ENCODE assay signal across 3 fruit fly cellular contexts in genomic region chr2L:21163311-21163842, dm6.
A peak's percentile ranks its signal among the peaks of the same experiment; 100 is the strongest.
TF ChIP-seq lines count a peak whose summit lies in the region.

Noc2 (plus strand) TSS chr2L:21163641.

TF ChIP-seq in whole organism, adult, 20 proteins besides CTCF, POLR2A, EP300 and RAD21 (continued from another document):
- TF ChIP-seq CG33017 (tag; optimal IDR thresholded peaks at IDR 0.05; lab: Kevin White, UChicago) (no peak), cnc (optimal IDR thresholded peaks at IDR 0.05; lab: Kevin White, UChicago) (no peak)
TF ChIP-seq in whole organism, adult: peak in this region for 12.

TF ChIP-seq in whole organism, embryonic, 481 proteins besides CTCF, POLR2A, EP300 and RAD21 (continued from another document and continues in another):
- peak; percentile 58 for TF ChIP-seq CG14014 (GFP tag; IDR thresholded peaks at IDR 0.05; lab: Robert Waterston, UW)
- TF ChIP-seq CG12391 (tag; optimal IDR thresholded peaks at IDR 0.05; lab: Kevin White, UChicago): peak; percentile 60
- TF ChIP-seq Sry-δ (GFP tag; optimal IDR thresholded peaks at IDR 0.05; lab: Kevin White, UChicago): peak; percentile 0
- peak; percentile 4; the same call in 1 of the 2 replicates for TF ChIP-seq amos (GFP tag; IDR thresholded peaks at IDR 0.05; lab: Robert Waterston, UW; ENCODE audit: partially characterized antibody)
- TF ChIP-seq chn (GFP tag; optimal IDR thresholded peaks at IDR 0.05; lab: Kevin White, UChicago): peak; percentile 36
- peak; percentile 6 for TF ChIP-seq zen (tag; optimal IDR thresholded peaks at IDR 0.05; lab: Kevin White, UChicago)
- peak; percentile 58 for TF ChIP-seq CG3281 (GFP tag; optimal IDR thresholded peaks at IDR 0.05; lab: Kevin White, UChicago)
- TF ChIP-seq Adf1 (GFP tag; IDR thresholded peaks at IDR 0.05; lab: Robert Waterston, UW): no peak
- peak; percentile 7 for TF ChIP-seq Dp (GFP tag; optimal IDR thresholded peaks at IDR 0.05; lab: Kevin White, UChicago)
- TF ChIP-seq CG13424 (tag; optimal IDR thresholded peaks at IDR 0.05; lab: Kevin White, UChicago): peak; percentile 64
- no peak for TF ChIP-seq vnd (GFP tag; IDR thresholded peaks at IDR 0.05; lab: Robert Waterston, UW; ENCODE audit: partially characterized antibody)
- TF ChIP-seq Dref (GFP tag; IDR thresholded peaks at IDR 0.05; lab: Robert Waterston, UW): peak; percentile 50
- TF ChIP-seq CG1602 (GFP tag; optimal IDR thresholded peaks at IDR 0.05; lab: Kevin White, UChicago): peak; percentile 24
- peak; percentile 51 for TF ChIP-seq E2f1 (GFP tag; IDR thresholded peaks at IDR 0.05; lab: Robert Waterston, UW)
- TF ChIP-seq chif (GFP tag; optimal IDR thresholded peaks at IDR 0.05; lab: Kevin White, UChicago): peak in 1 of 2 experiments; percentile 17
- peak; percentile 54 for TF ChIP-seq az2 (GFP tag; optimal IDR thresholded peaks at IDR 0.05; lab: Kevin White, UChicago)
- TF ChIP-seq Rx (GFP tag; IDR thresholded peaks at IDR 0.05; lab: Robert Waterston, UW): peak; percentile 72
- peak; percentile 54 for TF ChIP-seq CG3847 (GFP tag; IDR thresholded peaks at IDR 0.05; lab: Robert Waterston, UW)
- TF ChIP-seq CG8944 (GFP tag; optimal IDR thresholded peaks at IDR 0.05; lab: Kevin White, UChicago): peak; percentile 16
- no peak for TF ChIP-seq CG15073 (GFP tag; optimal IDR thresholded peaks at IDR 0.05; lab: Kevin White, UChicago)
- peak in 1 of 2 experiments; percentile 32 for TF ChIP-seq bsh (GFP tag; optimal IDR thresholded peaks at IDR 0.05; lab: Kevin White, UChicago)
- TF ChIP-seq CG8765 (GFP tag; IDR thresholded peaks at IDR 0.05; lab: Robert Waterston, UW): 0 out of 2 replicates have a peak, but pooled peaks have one; percentile 11
- peak; percentile 61 for TF ChIP-seq nmo (GFP tag; optimal IDR thresholded peaks at IDR 0.05; lab: Kevin White, UChicago)
- peak; percentile 56 for TF ChIP-seq grau (tag; optimal IDR thresholded peaks at IDR 0.05; lab: Kevin White, UChicago)
- TF ChIP-seq HmgZ (tag; optimal IDR thresholded peaks at IDR 0.05; lab: Kevin White, UChicago): peak; percentile 46
- no peak for TF ChIP-seq fru (optimal IDR thresholded peaks at IDR 0.05; lab: Kevin White, UChicago)
- no peak for TF ChIP-seq CG3163 (GFP tag; optimal IDR thresholded peaks at IDR 0.05; lab: Kevin White, UChicago)
- TF ChIP-seq CG6683 (GFP tag; optimal IDR thresholded peaks at IDR 0.05; lab: Kevin White, UChicago): no peak
- TF ChIP-seq ttk (GFP tag; IDR thresholded peaks at IDR 0.05; lab: Robert Waterston, UW): peak; percentile 16; the same call in 1 of the 2 replicates
- TF ChIP-seq vvl (GFP tag; IDR thresholded peaks at IDR 0.05; lab: Robert Waterston, UW): peak; percentile 20; the same call in 1 of the 2 replicates
- TF ChIP-seq CG32532 (GFP tag; IDR thresholded peaks at IDR 0.05; lab: Robert Waterston, UW): peak; percentile 60
- no peak for TF ChIP-seq nom (GFP tag; optimal IDR thresholded peaks at IDR 0.05; lab: Kevin White, UChicago)
- peak; percentile 50 for TF ChIP-seq Aef1 (GFP tag; IDR thresholded peaks at IDR 0.05; lab: Robert Waterston, UW)
- TF ChIP-seq NFAT (GFP tag; IDR thresholded peaks at IDR 0.05; lab: Robert Waterston, UW): peak; percentile 44; the same call in 1 of the 2 replicates
- peak; percentile 56; the same call in 1 of the 2 replicates for TF ChIP-seq ranshi (GFP tag; IDR thresholded peaks at IDR 0.05; lab: Robert Waterston, UW)
- 0 out of 2 replicates have a peak, but pooled peaks have one; percentile 4 for TF ChIP-seq CG11247 (GFP tag; IDR thresholded peaks at IDR 0.05; lab: Robert Waterston, UW)
- TF ChIP-seq da (GFP tag; optimal IDR thresholded peaks at IDR 0.05; lab: Kevin White, UChicago): no peak
- peak; percentile 21 for TF ChIP-seq CG18764 (GFP tag; optimal IDR thresholded peaks at IDR 0.05; lab: Kevin White, UChicago)
- no peak for TF ChIP-seq CG16863 (GFP tag; optimal IDR thresholded peaks at IDR 0.05; lab: Kevin White, UChicago)
- TF ChIP-seq unc-4 (GFP tag; IDR thresholded peaks at IDR 0.05; lab: Robert Waterston, UW; ENCODE audit: partially characterized antibody): no peak
- 0 out of 2 replicates have a peak, but pooled peaks have one; percentile 27 for TF ChIP-seq klu (GFP tag; IDR thresholded peaks at IDR 0.05; lab: Robert Waterston, UW)
- peak; percentile 43 for TF ChIP-seq CG14667 (GFP tag; IDR thresholded peaks at IDR 0.05; lab: Robert Waterston, UW)
- peak; percentile 29 for TF ChIP-seq Ssrp (tag; optimal IDR thresholded peaks at IDR 0.05; lab: Kevin White, UChicago)
- TF ChIP-seq prd (optimal IDR thresholded peaks at IDR 0.05; lab: Kevin White, UChicago): no peak
- peak; percentile 72 for TF ChIP-seq prd (GFP tag; IDR thresholded peaks at IDR 0.05; lab: Robert Waterston, UW)
- TF ChIP-seq MBD-R2 (GFP tag; IDR thresholded peaks at IDR 0.05; lab: Robert Waterston, UW): peak; percentile 63
- no peak for TF ChIP-seq Dip2 (GFP tag; IDR thresholded peaks at IDR 0.05; lab: Robert Waterston, UW)
- TF ChIP-seq CG5245 (GFP tag; optimal IDR thresholded peaks at IDR 0.05; lab: Kevin White, UChicago): peak; percentile 26
- TF ChIP-seq pita (GFP tag; optimal IDR thresholded peaks at IDR 0.05; lab: Kevin White, UChicago): no peak
- no peak for TF ChIP-seq CG8290 (GFP tag; optimal IDR thresholded peaks at IDR 0.05; lab: Kevin White, UChicago)
- peak in 1 of 2 experiments; percentile 46 for TF ChIP-seq CG8290 (tag; optimal IDR thresholded peaks at IDR 0.05; lab: Kevin White, UChicago)
- peak; percentile 56 for TF ChIP-seq Sox100B (GFP tag; optimal IDR thresholded peaks at IDR 0.05; lab: Kevin White, UChicago)
- TF ChIP-seq CG18476 (GFP tag; optimal IDR thresholded peaks at IDR 0.05; lab: Kevin White, UChicago): no peak
- peak; percentile 48 for TF ChIP-seq fd96Cb (tag; optimal IDR thresholded peaks at IDR 0.05; lab: Kevin White, UChicago)
- TF ChIP-seq CG1024 (GFP tag; IDR thresholded peaks at IDR 0.05; lab: Robert Waterston, UW): peak; percentile 60
- TF ChIP-seq CG6272 (GFP tag; IDR thresholded peaks at IDR 0.05; lab: Robert Waterston, UW): peak; percentile 48
- TF ChIP-seq CG11093 (GFP tag; IDR thresholded peaks at IDR 0.05; lab: Robert Waterston, UW): peak; percentile 62; the same call in 1 of the 3 replicates
- TF ChIP-seq sc (optimal IDR thresholded peaks at IDR 0.05; lab: Kevin White, UChicago): no peak
- peak; percentile 6 for TF ChIP-seq sc (GFP tag; optimal IDR thresholded peaks at IDR 0.05; lab: Kevin White, UChicago)
- TF ChIP-seq CG11456 (GFP tag; IDR thresholded peaks at IDR 0.05; lab: Robert Waterston, UW): peak; percentile 72; the same call in 1 of the 3 replicates
- peak; percentile 45 for TF ChIP-seq CG10543 (GFP tag; optimal IDR thresholded peaks at IDR 0.05; lab: Kevin White, UChicago)
- no peak for TF ChIP-seq CG13123 (GFP tag; optimal IDR thresholded peaks at IDR 0.05; lab: Kevin White, UChicago)
- peak; percentile 34 to 42 for TF ChIP-seq dpn (GFP tag; optimal IDR thresholded peaks at IDR 0.05; lab: Kevin White, UChicago)

TF ChIP-seq in whole organism, prepupa, 60 proteins besides CTCF, POLR2A, EP300 and RAD21 (continued from another document):
- TF ChIP-seq CG6163 (GFP tag; IDR thresholded peaks at IDR 0.05; lab: Robert Waterston, UW) (peak; percentile 37; the same call in 2 of the 3 replicates), Sox15 (GFP tag; optimal IDR thresholded peaks at IDR 0.05; lab: Kevin White, UChicago) (peak; percentile 41), CG8319 (GFP tag; optimal IDR thresholded peaks at IDR 0.05; lab: Kevin White, UChicago) (peak; percentile 11), CG31627 (GFP tag; optimal IDR thresholded peaks at IDR 0.05; lab: Kevin White, UChicago) (peak; percentile 67), Met (GFP tag; optimal IDR thresholded peaks at IDR 0.05; lab: Kevin White, UChicago) (peak; percentile 52), CG1621 (tag; optimal IDR thresholded peaks at IDR 0.05; lab: Kevin White, UChicago) (no peak), Sox14 (GFP tag; optimal IDR thresholded peaks at IDR 0.05; lab: Kevin White, UChicago) (peak; percentile 36), CG6276 (GFP tag; optimal IDR thresholded peaks at IDR 0.05; lab: Kevin White, UChicago) (no peak), Blimp-1 (GFP tag; optimal IDR thresholded peaks at IDR 0.05; lab: Kevin White, UChicago) (peak; percentile 10), CG6854 (GFP tag; optimal IDR thresholded peaks at IDR 0.05; lab: Kevin White, UChicago) (no peak), eg (GFP tag; IDR thresholded peaks at IDR 0.05; lab: Robert Waterston, UW) (peak; percentile 71), Sox102F (GFP tag; optimal IDR thresholded peaks at IDR 0.05; lab: Kevin White, UChicago) (no peak), fd85E (GFP tag; optimal IDR thresholded peaks at IDR 0.05; lab: Kevin White, UChicago) (no peak), fd59A (GFP tag; optimal IDR thresholded peaks at IDR 0.05; lab: Kevin White, UChicago) (no peak), CG10669 (GFP tag; optimal IDR thresholded peaks at IDR 0.05; lab: Kevin White, UChicago) (peak; percentile 46), CG8119 (GFP tag; IDR thresholded peaks at IDR 0.05; lab: Robert Waterston, UW) (no peak), svp (GFP tag; lab: Kevin White, UChicago) (no peak), CG11902 (GFP tag; optimal IDR thresholded peaks at IDR 0.05; lab: Kevin White, UChicago) (peak; percentile 36), achi (GFP tag; optimal IDR thresholded peaks at IDR 0.05; lab: Kevin White, UChicago) (peak; percentile 46), lz (GFP tag; optimal IDR thresholded peaks at IDR 0.05; lab: Kevin White, UChicago) (peak; percentile 46), dsx (GFP tag; optimal IDR thresholded peaks at IDR 0.05; lab: Kevin White, UChicago; ENCODE audit: poor library complexity, severe bottlenecking) (no peak), CG10631 (GFP tag; optimal IDR thresholded peaks at IDR 0.05; lab: Kevin White, UChicago) (peak; percentile 68), esn (GFP tag; optimal IDR thresholded peaks at IDR 0.05; lab: Kevin White, UChicago) (peak; percentile 63), CG6792 (GFP tag; optimal IDR thresholded peaks at IDR 0.05; lab: Kevin White, UChicago) (peak; percentile 11), CG4318 (GFP tag; optimal IDR thresholded peaks at IDR 0.05; lab: Kevin White, UChicago) (no peak), cyc (GFP tag; optimal IDR thresholded peaks at IDR 0.05; lab: Kevin White, UChicago) (peak; percentile 46), Hr4 (GFP tag; optimal IDR thresholded peaks at IDR 0.05; lab: Kevin White, UChicago) (peak; percentile 54), CG6808 (GFP tag; optimal IDR thresholded peaks at IDR 0.05; lab: Kevin White, UChicago) (peak; percentile 48), CG16779 (tag; optimal IDR thresholded peaks at IDR 0.05; lab: Kevin White, UChicago) (no peak), Eip78C (GFP tag; lab: Kevin White, UChicago) (peak; percentile 76), OdsH (GFP tag; optimal IDR thresholded peaks at IDR 0.05; lab: Kevin White, UChicago) (peak; percentile 55), fkh (GFP tag; optimal IDR thresholded peaks at IDR 0.05; lab: Kevin White, UChicago) (no peak), CG11294 (GFP tag; IDR thresholded peaks at IDR 0.05; lab: Robert Waterston, UW) (no peak), Hr39 (GFP tag; optimal IDR thresholded peaks at IDR 0.05; lab: Kevin White, UChicago) (peak; percentile 65), CG32006 (GFP tag; optimal IDR thresholded peaks at IDR 0.05; lab: Kevin White, UChicago) (peak; percentile 60), pdm3 (GFP tag; optimal IDR thresholded peaks at IDR 0.05; lab: Kevin White, UChicago) (peak; percentile 56), CG7368 (GFP tag; optimal IDR thresholded peaks at IDR 0.05; lab: Kevin White, UChicago) (no peak), spab (GFP tag; optimal IDR thresholded peaks at IDR 0.05; lab: Kevin White, UChicago) (no peak), ss (GFP tag; optimal IDR thresholded peaks at IDR 0.05; lab: Kevin White, UChicago) (no peak), net (GFP tag; optimal IDR thresholded peaks at IDR 0.05; lab: Kevin White, UChicago) (peak; percentile 5), Ets21C (GFP tag; optimal IDR thresholded peaks at IDR 0.05; lab: Kevin White, UChicago) (no peak)
